Worm (Caenorhabditis elegans) whole organism, L1 larva: ENCODE data around the gene cky-1.

ENCODE experiments used
- fkh-10 ChIP-seq: sonication (generic microtip); optimal IDR thresholded peaks from 2 replicates; lab custom pipeline; 2017; ENCODE audit warnings: missing biosample characterization, missing genetic modification reagents, missing genetic modification characterization
- fkh-8 ChIP-seq: sonication (generic microtip); optimal IDR thresholded peaks from 2 replicates; lab custom pipeline; 2016; ENCODE audit warnings: mild to moderate bottlenecking, missing genetic modification characterization, missing compliant biosample characterization
- lin-39 ChIP-seq: fragments of 150-350 bp; optimal IDR thresholded peaks from 2 replicates; lab custom pipeline; 2014; ENCODE audit warnings: missing biosample characterization, missing genetic modification reagents, missing genetic modification characterization
- lsy-2 ChIP-seq, 2 experiments: fragments of 150-350 bp; optimal IDR thresholded peaks; 2 replicates each; lab custom pipeline; 2014; ENCODE audit warnings: missing biosample characterization in 2 of 2, missing genetic modification characterization in 2 of 2
- mdl-1 ChIP-seq, 2 experiments: fragments of 150-350 bp; optimal IDR thresholded peaks; 2 replicates each; lab custom pipeline; 2014 to 2017; ENCODE audit warnings: missing biosample characterization in 2 of 2, missing genetic modification characterization in 2 of 2, inconsistent platforms in 1 of 2
- nhr-12 ChIP-seq: sonication (generic microtip); optimal IDR thresholded peaks from 2 replicates; lab custom pipeline; 2017; ENCODE audit warnings: missing biosample characterization, missing genetic modification characterization
- nhr-28 ChIP-seq: fragments of 150-350 bp; optimal IDR thresholded peaks from 2 replicates; lab custom pipeline; 2014; ENCODE audit warnings: missing biosample characterization, missing genetic modification characterization
- pag-3 ChIP-seq: sonication (generic microtip); optimal IDR thresholded peaks from 2 replicates; lab custom pipeline; 2017; ENCODE audit warnings: missing genetic modification characterization, mild to moderate bottlenecking, missing compliant biosample characterization, antibody characterized with exemption, borderline replicate concordance; ENCODE audit not compliant: insufficient read depth
- pqm-1 ChIP-seq: sonication (generic microtip); optimal IDR thresholded peaks from 3 replicates; lab custom pipeline; 2017; ENCODE audit warnings: missing biosample characterization, missing genetic modification characterization
- skn-1 ChIP-seq: fragments of 150-350 bp; optimal IDR thresholded peaks from 2 replicates; lab custom pipeline; 2014; ENCODE audit warnings: missing biosample characterization, missing genetic modification characterization
- snu-23 ChIP-seq: sonication (generic microtip); optimal IDR thresholded peaks from 2 replicates; lab custom pipeline; 2016; ENCODE audit warnings: missing genetic modification characterization, missing compliant biosample characterization
- sup-37 ChIP-seq: fragments of 200-800 bp; sonication (Bioruptor generic); optimal IDR thresholded peaks from 2 replicates; lab custom pipeline; 2018; ENCODE audit warnings: mild to moderate bottlenecking, missing genetic modification characterization, missing compliant biosample characterization
- unc-62 ChIP-seq: fragments of 150-350 bp; optimal IDR thresholded peaks from 2 replicates; lab custom pipeline; 2014; ENCODE audit warnings: missing biosample characterization, missing genetic modification reagents, missing genetic modification characterization
- ztf-11 ChIP-seq, 2 experiments: sonication (generic microtip); optimal IDR thresholded peaks; 2 replicates each; lab custom pipeline; 2016 to 2017; ENCODE audit warnings: missing genetic modification characterization in 2 of 2, missing biosample characterization in 1 of 2, missing compliant biosample characterization in 1 of 2

DNA sequence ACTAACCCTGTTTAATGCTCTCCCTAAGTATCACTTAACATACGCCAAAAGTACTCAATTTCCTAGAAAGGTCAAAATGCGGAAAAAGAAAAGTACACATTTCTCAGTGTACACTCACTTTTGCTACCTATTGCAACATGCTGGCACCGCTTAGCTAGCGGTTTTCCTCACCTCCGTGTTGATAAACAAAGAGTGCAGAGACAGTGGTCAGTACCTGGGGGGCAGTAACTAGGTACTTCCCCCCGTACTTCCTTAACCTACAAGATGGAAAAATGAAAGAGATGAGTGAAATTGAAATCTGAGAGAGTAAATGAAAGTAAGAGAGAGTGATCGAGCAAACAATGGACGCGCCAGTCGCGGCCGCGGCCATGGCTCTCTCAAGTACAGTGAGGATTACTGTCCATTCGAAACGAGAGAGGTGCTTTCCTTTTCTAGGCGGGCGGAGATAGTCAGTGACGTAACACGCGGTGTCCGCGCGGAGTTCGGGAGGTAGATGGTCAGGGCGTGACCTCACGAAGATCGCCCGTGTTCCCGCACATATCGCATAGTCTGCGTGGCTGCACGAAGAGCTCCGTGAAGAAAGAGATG is at the start of gene cky-1:
- TF ChIP-seq mdl-1 (tag; optimal IDR thresholded peaks at IDR 0.05; lab: Kevin White, UChicago) (no peak), fkh-10 (GFP tag; lab: Kevin White, UChicago) (no peak), skn-1 (tag; lab: Kevin White, UChicago) (no peak), snu-23 (no peak), pag-3 (no peak), unc-62 (GFP tag; lab: Kevin White, UChicago) (no peak), nhr-28 (tag; lab: Kevin White, UChicago) (no peak), pqm-1 (tag; lab: Kevin White, UChicago) (no peak), sup-37 (GFP tag; lab: Kevin White, UChicago) (no peak), ztf-11 (tag; optimal IDR thresholded peaks at IDR 0.05; lab: Kevin White, UChicago) (no peak), lsy-2 (tag; optimal IDR thresholded peaks at IDR 0.05; lab: Kevin White, UChicago) (no peak), lin-39 (tag; lab: Kevin White, UChicago) (no peak), fkh-8 (tag; lab: Kevin White, UChicago) (no peak), nhr-12 (no peak)
